Worm (Caenorhabditis elegans) whole organism, early embryonic: ENCODE data around the gene hint-3.

Experiments used
- B0310.2 ChIP-seq: sonication (generic microtip); optimal IDR thresholded peaks from 2 replicates; lab custom pipeline; 2016; ENCODE audit warnings: mild to moderate bottlenecking, missing genetic modification characterization, missing compliant biosample characterization
- F13C5.2 ChIP-seq: sonication (generic microtip); optimal IDR thresholded peaks from 2 replicates; lab custom pipeline; 2017; ENCODE audit warnings: mild to moderate bottlenecking, missing genetic modification characterization, inconsistent platforms, missing compliant biosample characterization
- aly-1 ChIP-seq: sonication (generic microtip); optimal IDR thresholded peaks from 2 replicates; lab custom pipeline; 2016; ENCODE audit warnings: missing genetic modification characterization, missing compliant biosample characterization
- ama-1 ChIP-seq: fragments of 150-350 bp; optimal IDR thresholded peaks from 2 replicates; lab custom pipeline; 2014
- ceh-13 ChIP-seq: fragments of 200-800 bp; sonication (Bioruptor generic); optimal IDR thresholded peaks from 2 replicates; lab custom pipeline; 2018; ENCODE audit warnings: mild to moderate bottlenecking, missing genetic modification characterization, missing compliant biosample characterization
- ceh-36 ChIP-seq: sonication (generic microtip); optimal IDR thresholded peaks from 2 replicates; lab custom pipeline; 2016; ENCODE audit warnings: missing genetic modification characterization, inconsistent platforms, missing compliant biosample characterization
- ets-7 ChIP-seq: sonication (generic microtip); optimal IDR thresholded peaks from 2 replicates; lab custom pipeline; 2016; ENCODE audit warnings: missing genotype, missing genetic modification characterization, missing compliant biosample characterization
- flt-1 ChIP-seq: fragments of 200-800 bp; sonication (Bioruptor generic); IDR thresholded peaks from 2 replicates; pipeline ENCODE4 v1.3.6; 2022; ENCODE audit warnings: missing genetic modification characterization, missing compliant biosample characterization
- hmbx-1 ChIP-seq: sonication (generic microtip); optimal IDR thresholded peaks from 2 replicates; lab custom pipeline; 2016; ENCODE audit warnings: mild to moderate bottlenecking, missing genetic modification characterization, missing compliant biosample characterization
- hmg-4 ChIP-seq: fragments of 200-800 bp; sonication (Bioruptor generic); optimal IDR thresholded peaks from 2 replicates; lab custom pipeline; 2018; ENCODE audit warnings: mild to moderate bottlenecking, missing genetic modification characterization, missing compliant biosample characterization
- hnd-1 ChIP-seq: sonication (generic microtip); optimal IDR thresholded peaks from 2 replicates; lab custom pipeline; 2016; ENCODE audit warnings: missing genetic modification characterization, missing compliant biosample characterization
- pes-1 ChIP-seq: fragments of 200-800 bp; sonication (Bioruptor generic); IDR thresholded peaks from 2 replicates; pipeline ENCODE4 v1.3.6; 2022; ENCODE audit warnings: missing genetic modification reagents, missing genetic modification characterization, missing compliant biosample characterization
- scrt-1 ChIP-seq: fragments of 200-800 bp; sonication (Bioruptor generic); IDR thresholded peaks from 2 replicates; pipeline ENCODE4 v1.3.6; 2022; ENCODE audit warnings: missing genetic modification characterization, missing compliant biosample characterization
- sea-1 ChIP-seq: fragments of 200-800 bp; sonication (Bioruptor generic); conservative IDR thresholded peaks from 2 replicates; pipeline ENCODE4 v1.3.6; 2022; ENCODE audit warnings: missing genetic modification characterization, missing compliant biosample characterization
- tbx-11 ChIP-seq: fragments of 200-800 bp; sonication (Bioruptor generic); IDR thresholded peaks from 2 replicates; pipeline ENCODE4 v1.3.6; 2022; ENCODE audit warnings: missing genetic modification characterization, missing compliant biosample characterization
- tbx-37 ChIP-seq: fragments of 200-800 bp; sonication (Bioruptor generic); conservative IDR thresholded peaks from 2 replicates; pipeline ENCODE4 v1.3.6; 2022; ENCODE audit warnings: missing genetic modification reagents, missing genetic modification characterization, missing compliant biosample characterization
- tra-4 ChIP-seq: sonication (generic microtip); optimal IDR thresholded peaks from 2 replicates; lab custom pipeline; 2017; ENCODE audit warnings: missing genetic modification characterization, missing compliant biosample characterization

hint-3 gene

ce11 chrV:7726927-7727326, 33.3 kb upstream of the hint-3 start:
- TF ChIP-seq ets-7 (tag; lab: Kevin White, UChicago) = no peak
- TF ChIP-seq ceh-13 (GFP tag; lab: Kevin White, UChicago) = no peak
- TF ChIP-seq flt-1 (GFP tag; lab: Robert Waterston, UW) = no peak
- no peak for TF ChIP-seq hmbx-1 (tag; lab: Kevin White, UChicago)
- TF ChIP-seq ama-1 (lab: Kevin White, UChicago) = no peak
- no peak for TF ChIP-seq hnd-1 (tag; lab: Kevin White, UChicago)
- no peak for TF ChIP-seq tra-4 (tag; lab: Kevin White, UChicago)
- no peak for TF ChIP-seq pes-1 (GFP tag; lab: Robert Waterston, UW)
- no peak for TF ChIP-seq aly-1 (tag; lab: Kevin White, UChicago)
- TF ChIP-seq ceh-36 (tag; lab: Kevin White, UChicago) = no peak
- TF ChIP-seq sea-1 (GFP tag; lab: Robert Waterston, UW) = no peak
- TF ChIP-seq F13C5.2 = no peak
- TF ChIP-seq tbx-37 (GFP tag; lab: Robert Waterston, UW) = no peak
- no peak for TF ChIP-seq B0310.2 (tag; lab: Kevin White, UChicago)
- no peak for TF ChIP-seq hmg-4 (GFP tag; lab: Kevin White, UChicago)
- no peak for TF ChIP-seq tbx-11 (GFP tag; lab: Robert Waterston, UW)

DNA sequence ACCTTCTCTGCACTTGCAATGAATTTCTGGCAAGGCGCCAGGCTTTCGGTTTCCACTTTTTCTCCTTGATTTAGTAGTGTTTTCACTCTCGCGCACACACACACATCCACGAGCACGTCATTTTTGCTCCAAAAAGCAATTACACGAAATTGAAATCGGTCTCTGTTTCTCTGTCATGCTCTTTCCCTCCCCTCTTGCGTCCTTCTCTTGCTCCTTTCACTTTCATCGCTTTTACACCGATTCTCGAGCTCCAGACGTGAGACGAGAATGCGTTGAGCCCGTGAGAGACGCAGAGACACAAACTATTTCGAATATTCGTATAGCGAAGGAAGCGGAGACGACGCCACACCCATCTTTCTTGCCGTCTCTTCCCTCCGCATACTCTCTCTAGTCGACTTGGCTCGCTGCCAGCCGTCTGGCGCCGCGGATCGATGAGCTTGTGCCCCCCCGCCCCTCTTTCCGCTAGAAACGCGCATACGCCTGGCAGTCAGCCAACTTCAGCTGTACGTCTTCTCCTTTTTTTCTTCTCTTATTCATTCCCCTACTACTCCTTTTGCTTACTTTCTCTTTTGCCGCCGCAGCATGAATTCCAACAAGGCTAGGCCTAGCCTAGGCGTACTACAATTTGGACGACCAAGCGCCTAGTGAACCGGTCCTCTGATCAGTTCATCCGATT, 32.1 kb upstream of the hint-3 start:
- no peak for TF ChIP-seq aly-1 (tag; lab: Kevin White, UChicago)
- TF ChIP-seq F13C5.2 = no peak
- no peak for TF ChIP-seq B0310.2 (tag; lab: Kevin White, UChicago)
- TF ChIP-seq tbx-37 (GFP tag; lab: Robert Waterston, UW) = no peak
- no peak for TF ChIP-seq hnd-1 (tag; lab: Kevin White, UChicago)
- TF ChIP-seq pes-1 (GFP tag; lab: Robert Waterston, UW) = no peak
- TF ChIP-seq ets-7 (tag; lab: Kevin White, UChicago) = no peak
- TF ChIP-seq ceh-13 (GFP tag; lab: Kevin White, UChicago) = no peak

ce11 chrV:7728679-7729027, 31.6 kb upstream of the hint-3 start, which contains the start of gene Y97E10C.1:
TSS of gene Y97E10C.1 (plus strand) at chrV:7728879.
- TF ChIP-seq hmg-4 (GFP tag; lab: Kevin White, UChicago) (no peak), F13C5.2 (no peak), flt-1 (GFP tag; lab: Robert Waterston, UW) (no peak), ets-7 (tag; lab: Kevin White, UChicago) (no peak), aly-1 (tag; lab: Kevin White, UChicago) (no peak), ama-1 (lab: Kevin White, UChicago) (no peak), scrt-1 (no peak), sea-1 (GFP tag; lab: Robert Waterston, UW) (no peak), tbx-11 (GFP tag; lab: Robert Waterston, UW) (no peak), tbx-37 (GFP tag; lab: Robert Waterston, UW) (no peak), hmbx-1 (tag; lab: Kevin White, UChicago) (no peak), ceh-13 (GFP tag; lab: Kevin White, UChicago) (no peak)

DNA sequence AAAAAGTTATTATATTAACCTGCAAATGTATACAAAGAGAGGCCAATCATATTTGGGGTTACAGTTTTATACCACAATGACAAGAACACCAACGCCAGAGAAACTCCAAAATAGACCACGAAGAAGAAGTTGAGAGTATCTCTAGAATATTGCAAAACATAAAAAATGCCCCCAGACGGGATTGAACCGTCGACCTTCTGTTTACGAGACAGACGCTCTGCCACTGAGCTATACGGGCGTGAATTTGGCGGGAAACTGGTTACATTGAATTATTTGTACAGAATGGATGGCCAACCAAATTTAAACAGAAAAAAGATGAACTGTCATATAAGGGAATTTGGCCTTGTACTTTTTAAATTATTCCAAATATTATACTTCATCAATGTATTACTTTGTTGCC, 29.8 kb upstream of the hint-3 start:
- TF ChIP-seq B0310.2 (tag; lab: Kevin White, UChicago) (peak; percentile 8), tra-4 (tag; lab: Kevin White, UChicago) (no peak), hmbx-1 (tag; lab: Kevin White, UChicago) (no peak), hmg-4 (GFP tag; lab: Kevin White, UChicago) (no peak), pes-1 (GFP tag; lab: Robert Waterston, UW) (peak; percentile 37; the same call in 1 of the 2 replicates), sea-1 (GFP tag; lab: Robert Waterston, UW) (no peak), flt-1 (GFP tag; lab: Robert Waterston, UW) (no peak), ceh-36 (tag; lab: Kevin White, UChicago) (peak; percentile 25), tbx-37 (GFP tag; lab: Robert Waterston, UW) (0 out of 2 replicates have a peak, but pooled peaks have one; percentile 18)

DNA sequence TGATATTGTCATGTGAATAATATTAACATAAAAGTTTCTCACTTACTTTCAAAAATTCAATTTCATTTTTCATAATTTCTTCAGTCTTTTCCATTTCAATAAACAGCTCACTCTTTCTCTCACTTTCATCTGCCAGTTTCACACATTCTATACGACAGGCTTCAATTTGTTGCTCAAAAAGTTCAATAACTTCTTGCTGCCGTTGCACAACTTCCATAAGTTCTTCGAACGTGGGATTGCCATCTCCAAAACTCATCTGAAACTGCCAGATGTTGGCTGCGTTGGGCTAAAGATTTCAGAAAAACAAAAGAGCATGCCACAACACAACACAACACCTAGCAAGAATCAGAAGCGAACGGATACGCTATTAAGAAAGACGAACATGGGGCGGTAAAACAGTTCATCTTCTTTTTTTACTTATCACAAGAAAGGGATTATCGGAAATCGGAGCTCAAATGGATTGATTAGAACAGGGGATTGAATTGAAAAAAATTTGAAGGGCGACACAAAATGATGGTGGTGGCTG, 27.0 kb upstream of the hint-3 start:
- no peak for TF ChIP-seq scrt-1
- TF ChIP-seq F13C5.2 = no peak
- no peak for TF ChIP-seq aly-1 (tag; lab: Kevin White, UChicago)
- TF ChIP-seq hmbx-1 (tag; lab: Kevin White, UChicago) = no peak
- TF ChIP-seq sea-1 (GFP tag; lab: Robert Waterston, UW) = no peak
- TF ChIP-seq ceh-13 (GFP tag; lab: Kevin White, UChicago) = no peak
- no peak for TF ChIP-seq B0310.2 (tag; lab: Kevin White, UChicago)
- no peak for TF ChIP-seq ets-7 (tag; lab: Kevin White, UChicago)

- no peak for TF ChIP-seq pes-1 (GFP tag; lab: Robert Waterston, UW)
- TF ChIP-seq ama-1 (lab: Kevin White, UChicago) = no peak
- TF ChIP-seq scrt-1 = no peak
- no peak for TF ChIP-seq hmg-4 (GFP tag; lab: Kevin White, UChicago)
- TF ChIP-seq F13C5.2 = peak; percentile 63
- no peak for TF ChIP-seq sea-1 (GFP tag; lab: Robert Waterston, UW)
- no peak for TF ChIP-seq tbx-37 (GFP tag; lab: Robert Waterston, UW)
- TF ChIP-seq ceh-36 (tag; lab: Kevin White, UChicago) = no peak
These were observed 25.4 kb upstream of the hint-3 start, which contains the start of gene clic-1 for ce11 chrV:7734909-7735308. TSS of gene clic-1 (minus strand) at chrV:7734911.

ce11 chrV:7735319-7735718, 25.0 kb upstream of the hint-3 start, which contains the start of gene srr-10:
TSS of gene srr-10 (plus strand) at chrV:7735619.
- no peak for TF ChIP-seq ceh-13 (GFP tag; lab: Kevin White, UChicago)
- TF ChIP-seq ceh-36 (tag; lab: Kevin White, UChicago) = no peak
- TF ChIP-seq sea-1 (GFP tag; lab: Robert Waterston, UW) = no peak
- no peak for TF ChIP-seq ama-1 (lab: Kevin White, UChicago)
- TF ChIP-seq B0310.2 (tag; lab: Kevin White, UChicago) = no peak
- no peak for TF ChIP-seq scrt-1
- TF ChIP-seq ets-7 (tag; lab: Kevin White, UChicago) = no peak
- TF ChIP-seq F13C5.2 = no peak
- no peak for TF ChIP-seq pes-1 (GFP tag; lab: Robert Waterston, UW)
- TF ChIP-seq hnd-1 (tag; lab: Kevin White, UChicago) = no peak
